Worm (Caenorhabditis elegans) whole organism, late embryonic: Measurements from ENCODE around the gene R107.5.

Experiments used
- ahr-1 ChIP-seq: sonication (generic microtip); optimal IDR thresholded peaks from 2 replicates; lab custom pipeline; 2016; ENCODE audit warnings: missing genetic modification characterization, missing compliant biosample characterization
- ceh-22 ChIP-seq: sonication (generic microtip); optimal IDR thresholded peaks from 2 replicates; lab custom pipeline; 2017; ENCODE audit warnings: missing biosample characterization, missing genetic modification characterization
- ceh-34 ChIP-seq: sonication (generic microtip); optimal IDR thresholded peaks from 2 replicates; lab custom pipeline; 2016; ENCODE audit warnings: mild to moderate bottlenecking, missing genetic modification characterization, missing compliant biosample characterization
- elt-2 ChIP-seq: sonication (generic microtip); optimal IDR thresholded peaks from 2 replicates; lab custom pipeline; 2016; ENCODE audit warnings: missing genetic modification reagents, missing genetic modification characterization, missing compliant biosample characterization
- fkh-10 ChIP-seq: fragments of 150-350 bp; optimal IDR thresholded peaks from 2 replicates; lab custom pipeline; 2014; ENCODE audit warnings: missing biosample characterization, missing genetic modification reagents, missing genetic modification characterization
- lim-6 ChIP-seq: sonication (generic microtip); optimal IDR thresholded peaks from 2 replicates; lab custom pipeline; 2016; ENCODE audit warnings: missing genetic modification characterization, missing compliant biosample characterization
- mec-3 ChIP-seq: sonication (generic microtip); optimal IDR thresholded peaks from 2 replicates; lab custom pipeline; 2016; ENCODE audit warnings: borderline replicate concordance, missing genetic modification characterization, missing compliant biosample characterization

- TF ChIP-seq elt-2 (tag; lab: Kevin White, UChicago) (no peak), ceh-22 (tag; lab: Kevin White, UChicago) (no peak), ceh-34 (no peak), mec-3 (tag; lab: Kevin White, UChicago) (no peak), fkh-10 (GFP tag; lab: Kevin White, UChicago) (no peak), lim-6 (tag; lab: Kevin White, UChicago) (no peak), ahr-1 (tag; lab: Kevin White, UChicago) (no peak)
These were observed 26.5 kb upstream of the R107.5 start for ce11 chrIII:9080127-9080526.
